Fruit fly (Drosophila melanogaster): ENCODE measurements around the gene CG33270.

Gene CG33270

dm6 chr3L:11554338-11554737 is 24.1 kb downstream of the CG33270 start (continued):
- TF ChIP-seq scrt (GFP tag; optimal IDR thresholded peaks at IDR 0.05), result peak; percentile 50
- no peak for TF ChIP-seq Doc3 (GFP tag; IDR thresholded peaks at IDR 0.05; ENCODE audit: partially characterized antibody)
- TF ChIP-seq Myb (GFP tag; optimal IDR thresholded peaks at IDR 0.05), result peak; percentile 32
- no peak for TF ChIP-seq pan (optimal IDR thresholded peaks at IDR 0.05)
- TF ChIP-seq pan (GFP tag; optimal IDR thresholded peaks at IDR 0.05 in 1 of 2, IDR thresholded peaks at IDR 0.05 in 1 of 2), result peak in 1 of 2 experiments; percentile 76
- peak; percentile 80 for TF ChIP-seq CG30431 (GFP tag; optimal IDR thresholded peaks at IDR 0.05)
- TF ChIP-seq CG7372 (GFP tag; IDR thresholded peaks at IDR 0.05), result peak; percentile 49; the same call in 1 of the 2 replicates
- no peak for TF ChIP-seq CG11560 (tag; IDR thresholded peaks at IDR 0.05)
- TF ChIP-seq sima (GFP tag; optimal IDR thresholded peaks at IDR 0.05), result no peak
- no peak for TF ChIP-seq D19B (GFP tag; optimal IDR thresholded peaks at IDR 0.05)
- 0 out of 2 replicates have a peak, but pooled peaks have one; percentile 9 for TF ChIP-seq MBD-R2 (GFP tag; IDR thresholded peaks at IDR 0.05)
- no peak for TF ChIP-seq Oaz (GFP tag; IDR thresholded peaks at IDR 0.05)
- TF ChIP-seq otp (GFP tag; IDR thresholded peaks at IDR 0.05), result peak; percentile 88
- TF ChIP-seq gce (GFP tag; IDR thresholded peaks at IDR 0.05), result peak; percentile 39; the same call in 1 of the 3 replicates
- TF ChIP-seq Mes4 (GFP tag; optimal IDR thresholded peaks at IDR 0.05), result peak; percentile 70
- TF ChIP-seq sens (GFP tag), result peak; percentile 99
- no peak for TF ChIP-seq HLH4C (GFP tag; IDR thresholded peaks at IDR 0.05; ENCODE audit: partially characterized antibody)
- peak; percentile 62 to 67 for TF ChIP-seq Hr51 (GFP tag; optimal IDR thresholded peaks at IDR 0.05)
- TF ChIP-seq Gug (GFP tag; IDR thresholded peaks at IDR 0.05), result peak; percentile 63; the same call in 3 of the 4 replicates
- TF ChIP-seq nau (GFP tag; optimal IDR thresholded peaks at IDR 0.05), result peak; percentile 60
- TF ChIP-seq Hr39 (optimal IDR thresholded peaks at IDR 0.05), result no peak
- TF ChIP-seq yki (optimal IDR thresholded peaks at IDR 0.05), result no peak
- peak; percentile 85 for TF ChIP-seq tin (GFP tag; optimal IDR thresholded peaks at IDR 0.05)
- peak; percentile 55 for TF ChIP-seq CG2116 (GFP tag; optimal IDR thresholded peaks at IDR 0.05)
- TF ChIP-seq ase (GFP tag; IDR thresholded peaks at IDR 0.05), result peak; percentile 68; the same call in 1 of the 3 replicates
- TF ChIP-seq CG33213 (GFP tag; optimal IDR thresholded peaks at IDR 0.05), result peak; percentile 64
- no peak for TF ChIP-seq CG18011 (GFP tag; optimal IDR thresholded peaks at IDR 0.05)
- no peak for TF ChIP-seq CTCF (GFP tag; optimal IDR thresholded peaks at IDR 0.05)
- peak; percentile 41 for TF ChIP-seq Hmr (GFP tag; optimal IDR thresholded peaks at IDR 0.05)
- TF ChIP-seq da (GFP tag; optimal IDR thresholded peaks at IDR 0.05), result peak; percentile 58
- TF ChIP-seq CG10366 (GFP tag; IDR thresholded peaks at IDR 0.05), result peak; percentile 73
- TF ChIP-seq Dbx (GFP tag; IDR thresholded peaks at IDR 0.05), result 0 out of 3 replicates have a peak, but pooled peaks have one; percentile 11
- TF ChIP-seq dati (GFP tag; IDR thresholded peaks at IDR 0.05), result peak; percentile 54; the same call in 1 of the 2 replicates
- no peak for TF ChIP-seq CG14050 (GFP tag; IDR thresholded peaks at IDR 0.05)
- TF ChIP-seq CG11723 (GFP tag; optimal IDR thresholded peaks at IDR 0.05), result peak; percentile 70
- TF ChIP-seq zf30C (GFP tag; optimal IDR thresholded peaks at IDR 0.05), result peak; percentile 89
- TF ChIP-seq maf-S (GFP tag; optimal IDR thresholded peaks at IDR 0.05), result peak; percentile 61
- TF ChIP-seq pum (GFP tag; optimal IDR thresholded peaks at IDR 0.05), result peak; percentile 79
- TF ChIP-seq CG16779 (GFP tag; IDR thresholded peaks at IDR 0.05), result no peak
- TF ChIP-seq nerfin-1 (tag; optimal IDR thresholded peaks at IDR 0.05), result peak; percentile 79
- TF ChIP-seq CG11504 (tag; optimal IDR thresholded peaks at IDR 0.05), result peak; percentile 83
- peak; percentile 76 for TF ChIP-seq Atf3 (GFP tag; optimal IDR thresholded peaks at IDR 0.05)
- TF ChIP-seq aop (GFP tag; IDR thresholded peaks at IDR 0.05), result peak; percentile 63; the same call in 1 of the 2 replicates
- no peak for TF ChIP-seq Dref (GFP tag; IDR thresholded peaks at IDR 0.05)
- peak; percentile 31 for TF ChIP-seq CG10274 (GFP tag; optimal IDR thresholded peaks at IDR 0.05)
- peak; percentile 79 for TF ChIP-seq ranshi (GFP tag; IDR thresholded peaks at IDR 0.05)
- peak; percentile 86 for TF ChIP-seq CG30403 (GFP tag; optimal IDR thresholded peaks at IDR 0.05)
- TF ChIP-seq ftz-f1 (GFP tag; optimal IDR thresholded peaks at IDR 0.05), result no peak
- no peak for TF ChIP-seq CG3995 (GFP tag; optimal IDR thresholded peaks at IDR 0.05)
- TF ChIP-seq tna (GFP tag; IDR thresholded peaks at IDR 0.05; ENCODE audit: partially characterized antibody), result no peak
- peak; percentile 13 for TF ChIP-seq Sry-δ (GFP tag; optimal IDR thresholded peaks at IDR 0.05)
- TF ChIP-seq CG3407 (GFP tag; optimal IDR thresholded peaks at IDR 0.05), result peak; percentile 85

Data from whole organism, embryonic.